Fruit fly (Drosophila melanogaster): ENCODE data around the gene mtTFB1.

The mtTFB1 gene

DNA sequence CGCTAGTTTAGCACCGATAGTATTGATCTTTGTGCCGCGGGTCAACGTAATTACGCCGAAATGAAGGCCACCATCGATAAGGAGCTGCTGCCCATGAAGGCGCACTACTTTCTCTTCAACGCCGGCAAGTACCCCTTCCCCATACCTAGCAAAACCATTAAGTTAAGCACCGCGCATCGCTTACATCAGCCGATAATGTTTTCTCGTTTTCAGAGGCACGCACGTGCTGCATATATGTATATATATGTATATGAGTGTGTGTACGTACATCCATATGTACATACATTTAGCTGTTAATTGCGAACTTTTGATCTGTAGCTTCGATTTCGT lies 24.3 kb upstream of the mtTFB1 start:
- TF ChIP-seq CG30431 (GFP tag; optimal IDR thresholded peaks at IDR 0.05), result no peak
- TF ChIP-seq br (optimal IDR thresholded peaks at IDR 0.05), result no peak
- no peak for TF ChIP-seq row (GFP tag; IDR thresholded peaks at IDR 0.05)
- TF ChIP-seq nerfin-1 (tag; optimal IDR thresholded peaks at IDR 0.05), result no peak
- TF ChIP-seq CG11695 (GFP tag; IDR thresholded peaks at IDR 0.05), result no peak
- TF ChIP-seq HmgZ (tag; optimal IDR thresholded peaks at IDR 0.05), result no peak
- TF ChIP-seq CG18011 (GFP tag; optimal IDR thresholded peaks at IDR 0.05), result no peak
- TF ChIP-seq slou (GFP tag; optimal IDR thresholded peaks at IDR 0.05), result no peak
- TF ChIP-seq h (optimal IDR thresholded peaks at IDR 0.05), result no peak
- TF ChIP-seq CG7928 (GFP tag; optimal IDR thresholded peaks at IDR 0.05), result no peak
- no peak for TF ChIP-seq gem (tag; optimal IDR thresholded peaks at IDR 0.05)
- TF ChIP-seq CG13624 (GFP tag; optimal IDR thresholded peaks at IDR 0.05), result no peak
- TF ChIP-seq CG8359 (GFP tag; optimal IDR thresholded peaks at IDR 0.05; ENCODE audit: borderline replicate concordance), result no peak
- TF ChIP-seq tin (GFP tag; optimal IDR thresholded peaks at IDR 0.05), result no peak
- no peak for TF ChIP-seq CG3995 (GFP tag; optimal IDR thresholded peaks at IDR 0.05)
- no peak for TF ChIP-seq BEAF-32 (GFP tag; optimal IDR thresholded peaks at IDR 0.05)
- no peak for TF ChIP-seq CG12769 (tag; optimal IDR thresholded peaks at IDR 0.05)
- no peak for TF ChIP-seq H15 (GFP tag; IDR thresholded peaks at IDR 0.05)
- TF ChIP-seq cg (GFP tag; optimal IDR thresholded peaks at IDR 0.05), result no peak
- peak in 1 of 2 experiments; percentile 43 for TF ChIP-seq Hr78 (GFP tag; optimal IDR thresholded peaks at IDR 0.05)
- peak in 1 of 2 experiments; percentile 80 for TF ChIP-seq Pdp1 (GFP tag; optimal IDR thresholded peaks at IDR 0.05)
- no peak for TF ChIP-seq yki (optimal IDR thresholded peaks at IDR 0.05)
- no peak for TF ChIP-seq tgo (GFP tag; IDR thresholded peaks at IDR 0.05)
- no peak for TF ChIP-seq D (optimal IDR thresholded peaks at IDR 0.05)
- TF ChIP-seq D (GFP tag; optimal IDR thresholded peaks at IDR 0.05), result no peak
- TF ChIP-seq Antp (GFP tag; optimal IDR thresholded peaks at IDR 0.05), result no peak
- no peak for TF ChIP-seq gfzf (GFP tag; optimal IDR thresholded peaks at IDR 0.05)
- 0 out of 4 replicates have a peak, but pooled peaks have one; percentile 20 for TF ChIP-seq chinmo (GFP tag; IDR thresholded peaks at IDR 0.05; ENCODE audit: partially characterized antibody)
- no peak for TF ChIP-seq Bteb2 (GFP tag; optimal IDR thresholded peaks at IDR 0.05)
- no peak for TF ChIP-seq CG8944 (GFP tag; optimal IDR thresholded peaks at IDR 0.05)
- TF ChIP-seq cwo (GFP tag; optimal IDR thresholded peaks at IDR 0.05), result peak; percentile 71
- no peak for TF ChIP-seq CG5180 (GFP tag; optimal IDR thresholded peaks at IDR 0.05)
- no peak for TF ChIP-seq Hey (tag; optimal IDR thresholded peaks at IDR 0.05)

DNA sequence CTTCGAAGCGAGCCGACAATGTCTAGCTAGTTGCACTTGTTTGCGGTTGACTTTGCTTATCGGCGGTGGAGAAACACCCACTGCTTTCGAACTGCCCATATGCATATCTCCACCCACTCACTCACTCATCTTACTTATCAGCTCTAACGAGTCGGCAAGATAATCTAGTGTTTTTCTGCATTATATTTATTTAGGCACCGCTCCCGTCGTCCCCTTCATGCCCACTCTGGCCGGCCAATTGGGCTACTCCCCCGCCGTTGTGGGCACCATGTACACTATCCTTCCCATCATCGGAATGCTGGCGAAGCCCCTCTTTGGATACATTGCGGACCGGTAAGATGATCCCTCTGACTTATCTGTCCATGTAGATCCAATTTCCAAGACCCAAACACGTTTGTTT lies 22.9 kb upstream of the mtTFB1 start:
- TF ChIP-seq Optix (GFP tag; IDR thresholded peaks at IDR 0.05), result no peak
- TF ChIP-seq Ets65A (GFP tag), result peak; percentile 82
- TF ChIP-seq ATbp (GFP tag; optimal IDR thresholded peaks at IDR 0.05), result peak; percentile 1
- no peak for TF ChIP-seq HmgD (GFP tag; optimal IDR thresholded peaks at IDR 0.05)
- TF ChIP-seq gt (GFP tag; IDR thresholded peaks at IDR 0.05), result no peak
- no peak for TF ChIP-seq CG10321 (GFP tag; IDR thresholded peaks at IDR 0.05)
- TF ChIP-seq CG30403 (GFP tag; optimal IDR thresholded peaks at IDR 0.05), result no peak
- 0 out of 3 replicates have a peak, but pooled peaks have one; percentile 40 for TF ChIP-seq ci (GFP tag; IDR thresholded peaks at IDR 0.05)
- no peak for TF ChIP-seq Adf1 (GFP tag; IDR thresholded peaks at IDR 0.05)
- peak; percentile 74 for TF ChIP-seq CG10431 (GFP tag; optimal IDR thresholded peaks at IDR 0.05)
- TF ChIP-seq CG10979 (tag; optimal IDR thresholded peaks at IDR 0.05), result no peak
- TF ChIP-seq Stat92E (GFP tag; optimal IDR thresholded peaks at IDR 0.05), result no peak
- peak; percentile 48; the same call in 1 of the 2 replicates for TF ChIP-seq crol (GFP tag; IDR thresholded peaks at IDR 0.05)
- no peak for TF ChIP-seq maf-S (GFP tag; optimal IDR thresholded peaks at IDR 0.05)
- no peak for TF ChIP-seq CG4707 (GFP tag; optimal IDR thresholded peaks at IDR 0.05)
- peak; percentile 27 for TF ChIP-seq sens (GFP tag)
- no peak for TF ChIP-seq MTF-1 (GFP tag; optimal IDR thresholded peaks at IDR 0.05; ENCODE audit: borderline replicate concordance)
- TF ChIP-seq vvl (GFP tag; IDR thresholded peaks at IDR 0.05), result no peak

Measured in whole organism, embryonic.